Worm (Caenorhabditis elegans) whole organism, late embryonic: ENCODE measurements around the gene amt-3.

ENCODE experiments used
- C08G9.2 ChIP-seq: sonication (generic microtip); optimal IDR thresholded peaks from 2 replicates; lab custom pipeline; 2016; ENCODE audit warnings: mild to moderate bottlenecking, missing genetic modification characterization, moderate library complexity, missing compliant biosample characterization
- C38D4.7 ChIP-seq: fragments of 200-800 bp; sonication (Bioruptor generic); optimal IDR thresholded peaks from 2 replicates; lab custom pipeline; 2018; ENCODE audit warnings: mild to moderate bottlenecking, missing genetic modification characterization, moderate library complexity, missing compliant biosample characterization
- K09A11.1 ChIP-seq: sonication (generic microtip); optimal IDR thresholded peaks from 2 replicates; lab custom pipeline; 2017; ENCODE audit warnings: antibody characterized with exemption, mild to moderate bottlenecking, missing genetic modification characterization, missing compliant biosample characterization; ENCODE audit not compliant: insufficient read depth
- ahr-1 ChIP-seq: sonication (generic microtip); optimal IDR thresholded peaks from 2 replicates; lab custom pipeline; 2016; ENCODE audit warnings: missing genetic modification characterization, missing compliant biosample characterization
- ama-1 ChIP-seq: fragments of 150-350 bp; optimal IDR thresholded peaks from 2 replicates; lab custom pipeline; 2014
- ceh-14 ChIP-seq: sonication (generic microtip); optimal IDR thresholded peaks from 2 replicates; lab custom pipeline; 2016; ENCODE audit warnings: missing genotype, missing genetic modification characterization, missing compliant biosample characterization
- ceh-19 ChIP-seq: fragments of 200-800 bp; sonication (Bioruptor generic); optimal IDR thresholded peaks from 2 replicates; lab custom pipeline; 2018; ENCODE audit warnings: mild to moderate bottlenecking, missing genetic modification characterization, missing compliant biosample characterization
- ceh-2 ChIP-seq: sonication (generic microtip); optimal IDR thresholded peaks from 2 replicates; lab custom pipeline; 2016; ENCODE audit warnings: missing genotype, missing genetic modification characterization, missing compliant biosample characterization
- ceh-22 ChIP-seq: sonication (generic microtip); optimal IDR thresholded peaks from 2 replicates; lab custom pipeline; 2017; ENCODE audit warnings: missing biosample characterization, missing genetic modification characterization
- ceh-30 ChIP-seq: fragments of 150-350 bp; optimal IDR thresholded peaks from 2 replicates; lab custom pipeline; 2014; ENCODE audit warnings: missing biosample characterization, missing genetic modification characterization
- ceh-31 ChIP-seq: sonication (generic microtip); optimal IDR thresholded peaks from 2 replicates; lab custom pipeline; 2016; ENCODE audit warnings: missing genetic modification characterization, missing compliant biosample characterization
- ceh-34 ChIP-seq: sonication (generic microtip); optimal IDR thresholded peaks from 2 replicates; lab custom pipeline; 2016; ENCODE audit warnings: mild to moderate bottlenecking, missing genetic modification characterization, missing compliant biosample characterization
- ceh-45 ChIP-seq: fragments of 200-800 bp; sonication (Bioruptor generic); IDR thresholded peaks from 2 replicates; pipeline ENCODE4 v1.3.6; 2022; ENCODE audit warnings: missing genetic modification reagents, missing genetic modification characterization, missing compliant biosample characterization
- che-1 ChIP-seq: sonication (generic microtip); optimal IDR thresholded peaks from 2 replicates; lab custom pipeline; 2016; ENCODE audit warnings: mild to moderate bottlenecking, missing genetic modification characterization, missing compliant biosample characterization
- dve-1 ChIP-seq: sonication (generic microtip); optimal IDR thresholded peaks from 2 replicates; lab custom pipeline; 2017; ENCODE audit warnings: antibody characterized with exemption, mild to moderate bottlenecking, missing genetic modification characterization, missing compliant biosample characterization
- elt-4 ChIP-seq: sonication (generic microtip); optimal IDR thresholded peaks from 2 replicates; lab custom pipeline; 2016; ENCODE audit warnings: missing genetic modification characterization, missing compliant biosample characterization
- fkh-6 ChIP-seq: sonication (generic microtip); optimal IDR thresholded peaks from 2 replicates; lab custom pipeline; 2016; ENCODE audit warnings: missing genetic modification characterization, missing compliant biosample characterization
- gmeb-2 ChIP-seq: sonication (generic microtip); optimal IDR thresholded peaks from 2 replicates; lab custom pipeline; 2016; ENCODE audit warnings: missing genetic modification characterization, inconsistent platforms, missing compliant biosample characterization
- hlh-13 ChIP-seq: fragments of 200-800 bp; sonication (Bioruptor generic); optimal IDR thresholded peaks from 2 replicates; lab custom pipeline; 2018; ENCODE audit warnings: mild to moderate bottlenecking, missing genetic modification characterization, missing compliant biosample characterization
- hlh-15 ChIP-seq: sonication (generic microtip); optimal IDR thresholded peaks from 2 replicates; lab custom pipeline; 2016; ENCODE audit warnings: missing genetic modification characterization, missing compliant biosample characterization
- hlh-30 ChIP-seq: sonication (generic microtip); optimal IDR thresholded peaks from 2 replicates; lab custom pipeline; 2017; ENCODE audit warnings: antibody characterized with exemption, missing genetic modification characterization, missing compliant biosample characterization; ENCODE audit not compliant: insufficient read depth
- hlh-6 ChIP-seq: sonication (generic microtip); optimal IDR thresholded peaks from 2 replicates; lab custom pipeline; 2016; ENCODE audit warnings: missing genotype, missing genetic modification characterization, missing compliant biosample characterization
- hlh-8 ChIP-seq: sonication (generic microtip); optimal IDR thresholded peaks from 2 replicates; lab custom pipeline; 2016; ENCODE audit warnings: missing genotype, missing genetic modification characterization, missing compliant biosample characterization
- lin-11 ChIP-seq: fragments of 200-800 bp; sonication (Bioruptor generic); optimal IDR thresholded peaks from 2 replicates; lab custom pipeline; 2018; ENCODE audit warnings: mild to moderate bottlenecking, missing genetic modification characterization, missing compliant biosample characterization
- nfya-1 ChIP-seq: sonication (generic microtip); optimal IDR thresholded peaks from 2 replicates; lab custom pipeline; 2017; ENCODE audit warnings: missing genetic modification characterization, mild to moderate bottlenecking, missing compliant biosample characterization, antibody characterized with exemption, moderate library complexity
- nhr-11 ChIP-seq: fragments of 150-350 bp; optimal IDR thresholded peaks from 2 replicates; lab custom pipeline; 2014; ENCODE audit warnings: missing biosample characterization, missing genetic modification characterization
- npax-4 ChIP-seq: sonication (generic microtip); optimal IDR thresholded peaks from 2 replicates; lab custom pipeline; 2016; ENCODE audit warnings: missing genetic modification characterization, missing compliant biosample characterization
- pha-4 ChIP-seq: fragments of 150-350 bp; optimal IDR thresholded peaks from 2 replicates; lab custom pipeline; 2018; ENCODE audit warnings: missing biosample characterization, missing genetic modification reagents, missing genetic modification characterization
- pqm-1 ChIP-seq: sonication (generic microtip); optimal IDR thresholded peaks from 2 replicates; lab custom pipeline; 2016; ENCODE audit warnings: missing genetic modification characterization, missing compliant biosample characterization
- pros-1 ChIP-seq: fragments of 150-350 bp; optimal IDR thresholded peaks from 2 replicates; lab custom pipeline; 2014; ENCODE audit warnings: missing biosample characterization, missing genetic modification reagents, missing genetic modification characterization
- ref-2 ChIP-seq: sonication (generic microtip); optimal IDR thresholded peaks from 2 replicates; lab custom pipeline; 2016; ENCODE audit warnings: missing genetic modification characterization, missing compliant biosample characterization
- rnt-1 ChIP-seq: sonication (generic microtip); optimal IDR thresholded peaks from 2 replicates; lab custom pipeline; 2016; ENCODE audit warnings: missing genetic modification characterization, missing compliant biosample characterization
- sdc-2 ChIP-seq: sonication (generic microtip); optimal IDR thresholded peaks from 2 replicates; lab custom pipeline; 2016; ENCODE audit warnings: missing genotype, missing genetic modification characterization, missing compliant biosample characterization
- sox-2 ChIP-seq: fragments of 200-800 bp; sonication (Bioruptor generic); IDR thresholded peaks from 2 replicates; pipeline ENCODE4 v1.3.6; 2022; ENCODE audit warnings: missing genetic modification reagents, missing genetic modification characterization, missing compliant biosample characterization
- sox-4 ChIP-seq: sonication (generic microtip); optimal IDR thresholded peaks from 2 replicates; lab custom pipeline; 2017; ENCODE audit warnings: mild to moderate bottlenecking, missing genetic modification characterization, inconsistent platforms, missing compliant biosample characterization
- syd-9 ChIP-seq: sonication (generic microtip); optimal IDR thresholded peaks from 2 replicates; lab custom pipeline; 2016; ENCODE audit warnings: mild to moderate bottlenecking, missing genetic modification characterization, moderate library complexity, missing compliant biosample characterization
- ttx-3 ChIP-seq: sonication (generic microtip); optimal IDR thresholded peaks from 2 replicates; lab custom pipeline; 2016; ENCODE audit warnings: missing genetic modification reagents, missing genetic modification characterization, missing compliant biosample characterization
- unc-42 ChIP-seq: sonication (generic microtip); optimal IDR thresholded peaks from 2 replicates; lab custom pipeline; 2016; ENCODE audit warnings: missing genotype, missing genetic modification characterization, missing compliant biosample characterization
- unc-55 ChIP-seq: sonication (generic microtip); optimal IDR thresholded peaks from 2 replicates; lab custom pipeline; 2017; ENCODE audit warnings: missing biosample characterization, missing genetic modification reagents, missing genetic modification characterization
- unc-86 ChIP-seq: sonication (generic microtip); optimal IDR thresholded peaks from 2 replicates; lab custom pipeline; 2016; ENCODE audit warnings: missing genetic modification characterization, missing compliant biosample characterization
- zip-5 ChIP-seq: sonication (generic microtip); optimal IDR thresholded peaks from 2 replicates; lab custom pipeline; 2016; ENCODE audit warnings: missing genetic modification characterization, missing compliant biosample characterization
- ztf-16 ChIP-seq: sonication (generic microtip); optimal IDR thresholded peaks from 2 replicates; lab custom pipeline; 2017; ENCODE audit warnings: missing genetic modification characterization, missing compliant biosample characterization

Gene amt-3

ce11 chrII:8325002-8325539 lies 43.9 kb downstream of the amt-3 start, which contains the start of the genes ran-3 and C26D10.3 (continued):
- TF ChIP-seq nfya-1 (tag; lab: Kevin White, UChicago) (peak; percentile 75), ceh-34 (peak; percentile 10), pha-4 (tag; lab: Kevin White, UChicago) (no peak), hlh-30 (tag; lab: Kevin White, UChicago) (no peak), pqm-1 (no peak), C08G9.2 (peak; percentile 24), sox-2 (GFP tag; lab: Robert Waterston, UW) (0 out of 2 replicates have a peak, but pooled peaks have one; percentile 13), hlh-15 (tag; lab: Kevin White, UChicago) (no peak), dve-1 (tag; lab: Kevin White, UChicago) (no peak), C38D4.7 (GFP tag; lab: Kevin White, UChicago) (no peak), nhr-11 (no peak), gmeb-2 (tag; lab: Kevin White, UChicago) (peak; percentile 42), ahr-1 (peak; percentile 26), ztf-16 (tag; lab: Kevin White, UChicago) (no peak), ceh-2 (tag; lab: Kevin White, UChicago) (peak; percentile 45), ttx-3 (tag; lab: Kevin White, UChicago) (peak; percentile 54), syd-9 (tag; lab: Kevin White, UChicago) (peak; percentile 9), hlh-6 (no peak), unc-42 (tag; lab: Kevin White, UChicago) (peak; percentile 18), sox-4 (no peak), sdc-2 (tag; lab: Kevin White, UChicago) (no peak), npax-4 (tag; lab: Kevin White, UChicago) (no peak), che-1 (tag; lab: Kevin White, UChicago) (peak; percentile 13), elt-4 (tag; lab: Kevin White, UChicago) (no peak), lin-11 (tag; lab: Kevin White, UChicago) (no peak), fkh-6 (tag; lab: Kevin White, UChicago) (peak; percentile 59), ceh-19 (GFP tag; lab: Kevin White, UChicago) (no peak), ref-2 (tag; lab: Kevin White, UChicago) (no peak), ceh-30 (tag; lab: Kevin White, UChicago) (no peak), ama-1 (lab: Kevin White, UChicago) (no peak), zip-5 (tag; lab: Kevin White, UChicago) (peak; percentile 40), pros-1 (tag; lab: Kevin White, UChicago) (no peak), ceh-45 (GFP tag; lab: Robert Waterston, UW) (no peak), ceh-14 (tag; lab: Kevin White, UChicago) (peak; percentile 53), ceh-22 (no peak), hlh-8 (tag; lab: Kevin White, UChicago) (peak; percentile 44), hlh-13 (GFP tag; lab: Kevin White, UChicago) (no peak), unc-55 (GFP tag; lab: Kevin White, UChicago) (no peak), ceh-31 (tag; lab: Kevin White, UChicago) (peak; percentile 47), K09A11.1 (tag; lab: Kevin White, UChicago) (no peak)

ce11 chrII:8321244-8321643 lies 47.7 kb downstream of the amt-3 start, which contains the start of gene shw-1:
Gene shw-1 (minus strand): TSS chrII:8321471.
- TF ChIP-seq gmeb-2 (tag; lab: Kevin White, UChicago) (no peak), rnt-1 (tag; lab: Kevin White, UChicago) (no peak), unc-86 (tag; lab: Kevin White, UChicago) (no peak), hlh-30 (tag; lab: Kevin White, UChicago) (no peak)
- TF ChIP-seq, all 69 proteins: peak for 0
